Fruit fly (Drosophila melanogaster) whole organism, embryonic: ENCODE results near the gene Desat1.
A peak's percentile ranks its signal among the peaks of the same experiment; 100 is the strongest.

Experiments
- CG12299 ChIP-seq: fragments of 200-800 bp; sonication (Bioruptor generic); optimal IDR thresholded peaks from 2 replicates; lab custom pipeline; 2018; ENCODE audit warnings: missing biosample characterization, mild to moderate bottlenecking, missing genetic modification characterization
- CG14441 ChIP-seq: fragments of 200-800 bp; sonication (Bioruptor generic); IDR thresholded peaks from 2 replicates; pipeline ENCODE4 v1.3.6; 2022; ENCODE audit warnings: missing biosample characterization, missing genetic modification characterization
- CG16779 ChIP-seq: fragments of 200-800 bp; sonication (Bioruptor generic); IDR thresholded peaks from 2 replicates; pipeline ENCODE4 v1.3.6; 2022; ENCODE audit warnings: missing biosample characterization, missing genetic modification characterization
- CG17829 ChIP-seq: fragments of 200-800 bp; optimal IDR thresholded peaks from 2 replicates; lab custom pipeline; 2019; ENCODE audit warnings: missing biosample characterization, mild to moderate bottlenecking, missing genetic modification characterization, moderate library complexity
- CG2202 ChIP-seq: fragments of 200-800 bp; sonication (Bioruptor generic); optimal IDR thresholded peaks from 2 replicates; lab custom pipeline; 2018; ENCODE audit warnings: missing biosample characterization, mild to moderate bottlenecking, missing genetic modification characterization
- CG2712 ChIP-seq: fragments of 200-800 bp; optimal IDR thresholded peaks from 3 replicates; lab custom pipeline; 2019; ENCODE audit warnings: missing biosample characterization, mild to moderate bottlenecking, missing genetic modification characterization, moderate library complexity
- CG32772 ChIP-seq: fragments of 200-800 bp; sonication (Bioruptor generic); IDR thresholded peaks from 2 replicates; pipeline ENCODE4 v1.3.6; 2022; ENCODE audit warnings: missing biosample characterization, missing genetic modification characterization
- CG34224 ChIP-seq: fragments of 200-800 bp; sonication (Bioruptor generic); IDR thresholded peaks from 3 replicates; pipeline ENCODE4 v1.3.6; 2022; ENCODE audit warnings: missing biosample characterization, missing genetic modification characterization; ENCODE audit not compliant: partially characterized antibody
- CG34376 ChIP-seq: fragments of 200-800 bp; sonication (Bioruptor generic); optimal IDR thresholded peaks from 2 replicates; lab custom pipeline; 2018; ENCODE audit warnings: missing biosample characterization, mild to moderate bottlenecking, missing genetic modification characterization
- CG6854 ChIP-seq: fragments of 200-800 bp; sonication (Bioruptor generic); optimal IDR thresholded peaks from 3 replicates; lab custom pipeline; 2017; ENCODE audit warnings: missing biosample characterization, mild to moderate bottlenecking, missing genetic modification characterization
- CG7556 ChIP-seq: fragments of 200-800 bp; sonication (Bioruptor generic); optimal IDR thresholded peaks from 2 replicates; lab custom pipeline; 2017; ENCODE audit warnings: missing biosample characterization, mild to moderate bottlenecking, missing genetic modification characterization
- Camta ChIP-seq: fragments of 200-800 bp; sonication (Bioruptor generic); optimal IDR thresholded peaks from 2 replicates; lab custom pipeline; 2016; ENCODE audit warnings: missing biosample characterization, missing genetic modification characterization
- CoRest ChIP-seq: fragments of 200-800 bp; sonication (Bioruptor generic); optimal IDR thresholded peaks from 3 replicates; lab custom pipeline; 2018; ENCODE audit warnings: missing biosample characterization, mild to moderate bottlenecking, missing genetic modification characterization, moderate library complexity
- Deaf1 ChIP-seq: fragments of 200-800 bp; optimal IDR thresholded peaks from 3 replicates; lab custom pipeline; 2019; ENCODE audit warnings: missing biosample characterization, mild to moderate bottlenecking, missing genetic modification characterization, moderate library complexity
- Dp ChIP-seq: fragments of 200-800 bp; sonication (Bioruptor generic); optimal IDR thresholded peaks from 2 replicates; lab custom pipeline; 2018; ENCODE audit warnings: missing biosample characterization, mild to moderate bottlenecking, missing genetic modification characterization, moderate library complexity
- Elba2 ChIP-seq: fragments of 200-800 bp; sonication (Bioruptor generic); optimal IDR thresholded peaks from 3 replicates; lab custom pipeline; 2016; ENCODE audit warnings: missing biosample characterization, missing genetic modification characterization
- Ets65A ChIP-seq: fragments of 200-800 bp; sonication (Bioruptor generic); peaks from one replicate; lab custom pipeline; 2016; ENCODE audit warnings: missing biosample characterization, missing genetic modification characterization
- GATAe ChIP-seq: fragments of 200-800 bp; sonication (Bioruptor generic); conservative IDR thresholded peaks from 2 replicates; pipeline ENCODE4 v1.3.6; 2022; ENCODE audit warnings: missing biosample characterization, missing genetic modification characterization
- HLH3B ChIP-seq: fragments of 200-800 bp; sonication (Bioruptor generic); IDR thresholded peaks from 2 replicates; pipeline ENCODE4 v1.3.6; 2022; ENCODE audit warnings: missing biosample characterization, missing genetic modification characterization
- Hmr ChIP-seq: fragments of 200-800 bp; sonication (Bioruptor generic); optimal IDR thresholded peaks from 3 replicates; lab custom pipeline; 2017; ENCODE audit warnings: mild to moderate bottlenecking, missing biosample characterization, missing genetic modification reagents, missing genetic modification characterization
- Jarid2 ChIP-seq: fragments of 200-800 bp; sonication (Bioruptor generic); optimal IDR thresholded peaks from 3 replicates; lab custom pipeline; 2017; ENCODE audit warnings: mild to moderate bottlenecking, missing biosample characterization, missing genetic modification reagents, missing genetic modification characterization
- Lhr ChIP-seq: fragments of 200-800 bp; sonication (Bioruptor generic); optimal IDR thresholded peaks from 3 replicates; lab custom pipeline; 2017; ENCODE audit warnings: mild to moderate bottlenecking, missing biosample characterization, missing genetic modification reagents, missing genetic modification characterization
- MESR4 ChIP-seq: fragments of 200-800 bp; sonication (Bioruptor generic); optimal IDR thresholded peaks from 2 replicates; lab custom pipeline; 2018; ENCODE audit warnings: missing biosample characterization, mild to moderate bottlenecking, missing genetic modification characterization, moderate library complexity
- NC2α ChIP-seq: fragments of 200-800 bp; sonication (Bioruptor generic); optimal IDR thresholded peaks from 2 replicates; lab custom pipeline; 2016; ENCODE audit warnings: missing biosample characterization, missing genetic modification characterization
- Oaz ChIP-seq: fragments of 200-800 bp; sonication (Bioruptor generic); IDR thresholded peaks from 2 replicates; pipeline ENCODE4 v1.3.6; 2022; ENCODE audit warnings: missing biosample characterization, missing genetic modification characterization
- PHDP ChIP-seq: fragments of 200-800 bp; sonication (Bioruptor generic); optimal IDR thresholded peaks from 3 replicates; lab custom pipeline; 2018; ENCODE audit warnings: missing biosample characterization, mild to moderate bottlenecking, missing genetic modification characterization, moderate library complexity
- Scr ChIP-seq: fragments of 200-800 bp; sonication (Bioruptor generic); IDR thresholded peaks from 2 replicates; pipeline ENCODE4 v1.3.6; 2022; ENCODE audit warnings: missing biosample characterization, missing genetic modification characterization; ENCODE audit not compliant: partially characterized antibody
- Xrp1 ChIP-seq: fragments of 200-800 bp; sonication (Bioruptor generic); IDR thresholded peaks from 2 replicates; pipeline ENCODE4 v1.3.6; 2022; ENCODE audit warnings: missing biosample characterization, missing genetic modification characterization
- az2 ChIP-seq: fragments of 200-800 bp; sonication (Bioruptor generic); optimal IDR thresholded peaks from 3 replicates; lab custom pipeline; 2016; ENCODE audit warnings: missing biosample characterization, missing genetic modification characterization
- bsh ChIP-seq, 2 experiments: fragments of 200-800 bp; sonication (Bioruptor generic); optimal IDR thresholded peaks; 2 replicates each; lab custom pipeline; 2017 to 2018; ENCODE audit warnings: mild to moderate bottlenecking in 2 of 2, missing biosample characterization in 2 of 2, missing genetic modification characterization in 2 of 2, moderate library complexity in 1 of 2
- chm ChIP-seq: fragments of 200-800 bp; sonication (Bioruptor generic); IDR thresholded peaks from 2 replicates; pipeline ENCODE4 v1.3.6; 2022; ENCODE audit warnings: missing biosample characterization, missing genetic modification characterization
- dati ChIP-seq: fragments of 200-800 bp; sonication (Bioruptor generic); IDR thresholded peaks from 2 replicates; pipeline ENCODE4 v1.3.6; 2022; ENCODE audit warnings: missing biosample characterization, missing genetic modification characterization
- dmrt11E ChIP-seq: fragments of 200-800 bp; sonication (Bioruptor generic); optimal IDR thresholded peaks from 3 replicates; lab custom pipeline; 2018; ENCODE audit warnings: missing biosample characterization, mild to moderate bottlenecking, missing genetic modification characterization, moderate library complexity
- en ChIP-seq: fragments of 200-800 bp; sonication (Bioruptor generic); optimal IDR thresholded peaks from 2 replicates; lab custom pipeline; 2016; ENCODE audit warnings: missing biosample characterization, missing genetic modification characterization
- eyg ChIP-seq: fragments of 200-800 bp; sonication (Bioruptor generic); optimal IDR thresholded peaks from 3 replicates; lab custom pipeline; 2016; ENCODE audit warnings: missing biosample characterization, missing genetic modification characterization
- grau ChIP-seq: fragments of 200-800 bp; optimal IDR thresholded peaks from 3 replicates; lab custom pipeline; 2019; ENCODE audit warnings: missing biosample characterization, mild to moderate bottlenecking, missing genetic modification characterization, moderate library complexity
- grn ChIP-seq: fragments of 200-800 bp; sonication (Bioruptor generic); optimal IDR thresholded peaks from 3 replicates; lab custom pipeline; 2017; ENCODE audit warnings: missing biosample characterization, missing genetic modification characterization
- inv ChIP-seq: fragments of 200-800 bp; sonication (Bioruptor generic); IDR thresholded peaks from 2 replicates; pipeline ENCODE4 v1.3.6; 2022; ENCODE audit warnings: missing biosample characterization, missing genetic modification characterization; ENCODE audit not compliant: partially characterized antibody
- kah ChIP-seq: fragments of 200-800 bp; sonication (Bioruptor generic); optimal IDR thresholded peaks from 2 replicates; lab custom pipeline; 2018; ENCODE audit warnings: missing biosample characterization, mild to moderate bottlenecking, missing genetic modification characterization
- ken ChIP-seq: fragments of 200-800 bp; sonication (Bioruptor generic); IDR thresholded peaks from 3 replicates; pipeline ENCODE4 v1.3.6; 2022; ENCODE audit warnings: missing biosample characterization, missing genetic modification characterization
- lmd ChIP-seq: fragments of 200-800 bp; sonication (Bioruptor generic); IDR thresholded peaks from 2 replicates; pipeline ENCODE4 v1.3.6; 2022; ENCODE audit warnings: missing biosample characterization, missing genetic modification characterization
- lola ChIP-seq, 3 experiments: fragments of >200 bp in 2 of 3; fragments of 200-800 bp in 1 of 3; sonication (Bioruptor generic) in 1 of 3; optimal IDR thresholded peaks; 2 replicates each; lab custom pipeline; 2017 to 2019; ENCODE audit warnings: missing biosample characterization in 3 of 3, missing genetic modification characterization in 3 of 3, mild to moderate bottlenecking in 1 of 3, moderate library complexity in 1 of 3
- maf-S ChIP-seq: fragments of 200-800 bp; sonication (Bioruptor generic); optimal IDR thresholded peaks from 2 replicates; lab custom pipeline; 2016; ENCODE audit warnings: missing biosample characterization, missing genetic modification characterization
- pfk ChIP-seq: fragments of 200-800 bp; sonication (Bioruptor generic); optimal IDR thresholded peaks from 2 replicates; lab custom pipeline; 2018; ENCODE audit warnings: missing biosample characterization, mild to moderate bottlenecking, missing genetic modification characterization, moderate library complexity
- rib ChIP-seq: fragments of 200-800 bp; sonication (Bioruptor generic); IDR thresholded peaks from 2 replicates; pipeline ENCODE4 v1.3.6; 2022; ENCODE audit warnings: missing biosample characterization, missing genetic modification characterization
- schlank ChIP-seq: fragments of 200-800 bp; sonication (Bioruptor generic); optimal IDR thresholded peaks from 2 replicates; lab custom pipeline; 2018; ENCODE audit warnings: missing biosample characterization, mild to moderate bottlenecking, missing genetic modification characterization
- sens-2 ChIP-seq: fragments of 200-800 bp; sonication (Bioruptor generic); IDR thresholded peaks from 2 replicates; pipeline ENCODE4 v1.3.6; 2022; ENCODE audit warnings: missing biosample characterization, missing genetic modification characterization
- ssp ChIP-seq: fragments of 200-800 bp; sonication (Bioruptor generic); IDR thresholded peaks from 2 replicates; pipeline ENCODE4 v1.3.6; 2022; ENCODE audit warnings: missing biosample characterization, missing genetic modification characterization
- twi ChIP-seq: fragments of 200-800 bp; optimal IDR thresholded peaks from 2 replicates; lab custom pipeline; 2019; ENCODE audit warnings: missing biosample characterization, mild to moderate bottlenecking, missing genetic modification characterization, moderate library complexity
- tx ChIP-seq: fragments of 200-800 bp; sonication (Bioruptor generic); optimal IDR thresholded peaks from 2 replicates; lab custom pipeline; 2016; ENCODE audit warnings: missing biosample characterization, missing genetic modification characterization
- zfh1 ChIP-seq: fragments of 200-800 bp; sonication (Bioruptor generic); IDR thresholded peaks from 3 replicates; pipeline ENCODE4 v1.3.6; 2022; ENCODE audit warnings: missing biosample characterization, missing genetic modification characterization

The Desat1 gene

DNA sequence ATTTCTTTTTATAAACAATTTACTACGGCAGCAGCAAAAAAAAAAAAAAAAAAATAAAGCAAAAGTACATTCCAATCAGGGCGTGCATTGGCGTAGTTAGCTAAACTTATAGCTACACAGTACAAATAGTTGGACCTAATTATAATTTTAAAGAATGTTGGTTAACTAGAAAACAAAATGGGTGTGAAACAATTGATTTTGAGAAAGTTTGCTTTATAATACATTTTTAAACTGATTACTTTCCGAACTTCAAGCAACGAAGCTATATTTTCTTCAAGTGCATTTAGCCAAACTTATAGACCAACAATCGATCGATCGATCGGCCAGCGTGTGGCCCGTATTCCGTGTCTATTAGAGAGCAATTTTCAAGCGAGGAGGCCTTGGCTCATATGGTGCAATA lies 12.0 kb downstream of the Desat1 start (continued):
- TF ChIP-seq Hmr (GFP tag; lab: Kevin White, UChicago) (no peak), MESR4 (GFP tag; lab: Kevin White, UChicago) (no peak), CG17829 (tag; lab: Kevin White, UChicago) (peak; percentile 9), maf-S (GFP tag; lab: Kevin White, UChicago) (no peak), GATAe (no peak), twi (no peak), CG34224 (no peak), ssp (GFP tag; lab: Robert Waterston, UW) (no peak), CG7556 (GFP tag; lab: Kevin White, UChicago) (peak; percentile 4), bsh (GFP tag; optimal IDR thresholded peaks at IDR 0.05; lab: Kevin White, UChicago) (peak in 1 of 2 experiments; percentile 38), CG16779 (GFP tag; lab: Robert Waterston, UW) (no peak), PHDP (tag; lab: Kevin White, UChicago) (peak; percentile 40), CoRest (tag; lab: Kevin White, UChicago) (peak; percentile 40), chm (no peak), CG6854 (GFP tag; lab: Kevin White, UChicago) (no peak), schlank (tag; lab: Kevin White, UChicago) (no peak), Dp (no peak), CG2202 (tag; lab: Kevin White, UChicago) (no peak), lola (GFP tag; optimal IDR thresholded peaks at IDR 0.05; lab: Kevin White, UChicago) (no peak), Jarid2 (GFP tag; lab: Kevin White, UChicago) (no peak), Lhr (GFP tag; lab: Kevin White, UChicago) (no peak), zfh1 (0 out of 3 replicates have a peak, but pooled peaks have one; percentile 24), CG2712 (tag; lab: Kevin White, UChicago) (peak; percentile 29), Deaf1 (tag; lab: Kevin White, UChicago) (no peak), tx (GFP tag; lab: Kevin White, UChicago) (no peak), CG32772 (GFP tag; lab: Robert Waterston, UW) (0 out of 2 replicates have a peak, but pooled peaks have one; percentile 29), sens-2 (GFP tag; lab: Robert Waterston, UW) (no peak), CG14441 (peak; percentile 14; the same call in 1 of the 2 replicates), grau (tag; lab: Kevin White, UChicago) (peak; percentile 52), lmd (0 out of 2 replicates have a peak, but pooled peaks have one; percentile 16), grn (no peak), CG34376 (GFP tag; lab: Kevin White, UChicago) (no peak), ken (GFP tag; lab: Robert Waterston, UW) (no peak), dati (GFP tag; lab: Robert Waterston, UW) (no peak), rib (GFP tag; lab: Robert Waterston, UW) (no peak), eyg (GFP tag; lab: Kevin White, UChicago) (no peak), en (GFP tag; lab: Kevin White, UChicago) (no peak), pfk (GFP tag; lab: Kevin White, UChicago) (no peak), dmrt11E (no peak), Elba2 (GFP tag; lab: Kevin White, UChicago) (no peak), Scr (GFP tag; lab: Robert Waterston, UW) (no peak), kah (GFP tag; lab: Kevin White, UChicago) (no peak), CG12299 (tag; lab: Kevin White, UChicago) (no peak), Ets65A (peak; percentile 49), Xrp1 (peak; percentile 45), HLH3B (GFP tag; lab: Robert Waterston, UW) (peak; percentile 42; the same call in 1 of the 2 replicates), Oaz (GFP tag; lab: Robert Waterston, UW) (no peak), NC2α (GFP tag; lab: Kevin White, UChicago) (no peak), Camta (GFP tag; lab: Kevin White, UChicago) (no peak), az2 (peak; percentile 36), inv (GFP tag; lab: Robert Waterston, UW) (no peak)
